Fruit fly (Drosophila melanogaster): ENCODE data around the gene rod.

rod gene

dm6 chr3R:31609413-31610054 lies 28.8 kb downstream of the rod start (continued):
- TF ChIP-seq Smox (GFP tag; optimal IDR thresholded peaks at IDR 0.05) (no peak), net (GFP tag; optimal IDR thresholded peaks at IDR 0.05) (peak; percentile 29), acj6 (GFP tag; optimal IDR thresholded peaks at IDR 0.05) (no peak), Eip78C (GFP tag) (peak; percentile 65), Sox15 (GFP tag; optimal IDR thresholded peaks at IDR 0.05) (no peak), CG6276 (GFP tag; optimal IDR thresholded peaks at IDR 0.05) (no peak), CG11902 (GFP tag; optimal IDR thresholded peaks at IDR 0.05) (no peak), Hr39 (GFP tag; optimal IDR thresholded peaks at IDR 0.05) (no peak), vri (GFP tag; optimal IDR thresholded peaks at IDR 0.05) (peak; percentile 62), CG11294 (GFP tag; IDR thresholded peaks at IDR 0.05) (no peak)

dm6 chr3R:31610639-31611594 lies 30.2 kb downstream of the rod start, which contains the start of gene Med:
Med (plus strand) TSS chr3R:31611046.
- TF ChIP-seq esn (GFP tag; optimal IDR thresholded peaks at IDR 0.05) (peak; percentile 6), salr (GFP tag; optimal IDR thresholded peaks at IDR 0.05) (peak in 1 of 2 experiments; percentile 27), Lpt (GFP tag; optimal IDR thresholded peaks at IDR 0.05) (peak; percentile 52), Eip78C (GFP tag) (peak; percentile 74), CG6854 (GFP tag; optimal IDR thresholded peaks at IDR 0.05) (peak; percentile 19), achi (GFP tag; optimal IDR thresholded peaks at IDR 0.05) (no peak), CG9139 (GFP tag; optimal IDR thresholded peaks at IDR 0.05) (no peak), CG6276 (GFP tag; optimal IDR thresholded peaks at IDR 0.05) (peak; percentile 31), fd85E (GFP tag; optimal IDR thresholded peaks at IDR 0.05) (no peak), Sox102F (GFP tag; optimal IDR thresholded peaks at IDR 0.05) (no peak), CG10669 (GFP tag; optimal IDR thresholded peaks at IDR 0.05) (peak; percentile 17), pdm3 (GFP tag; optimal IDR thresholded peaks at IDR 0.05) (no peak), fkh (GFP tag; optimal IDR thresholded peaks at IDR 0.05) (no peak), Gug (GFP tag; IDR thresholded peaks at IDR 0.05) (no peak), CG1621 (tag; optimal IDR thresholded peaks at IDR 0.05) (peak; percentile 63), Smox (GFP tag; optimal IDR thresholded peaks at IDR 0.05) (no peak), dac (GFP tag; optimal IDR thresholded peaks at IDR 0.05) (no peak), Blimp-1 (GFP tag; optimal IDR thresholded peaks at IDR 0.05) (no peak), CG8119 (GFP tag; IDR thresholded peaks at IDR 0.05) (no peak), dsx (GFP tag; optimal IDR thresholded peaks at IDR 0.05; ENCODE audit: poor library complexity, severe bottlenecking) (peak; percentile 84), CG3032 (tag; optimal IDR thresholded peaks at IDR 0.05) (peak; percentile 25), Ets96B (tag; optimal IDR thresholded peaks at IDR 0.05) (peak; percentile 14), CG6808 (GFP tag; optimal IDR thresholded peaks at IDR 0.05) (peak; percentile 25), Hr38 (GFP tag; optimal IDR thresholded peaks at IDR 0.05) (no peak), CG32006 (GFP tag; optimal IDR thresholded peaks at IDR 0.05) (peak; percentile 1), Ets21C (GFP tag; optimal IDR thresholded peaks at IDR 0.05) (no peak), CG31627 (GFP tag; optimal IDR thresholded peaks at IDR 0.05) (no peak), acj6 (GFP tag; optimal IDR thresholded peaks at IDR 0.05) (no peak), CG6163 (GFP tag; IDR thresholded peaks at IDR 0.05) (no peak), topi (GFP tag; optimal IDR thresholded peaks at IDR 0.05) (no peak), ss (GFP tag; optimal IDR thresholded peaks at IDR 0.05) (peak; percentile 37 to 45), CG7368 (GFP tag; optimal IDR thresholded peaks at IDR 0.05) (no peak), Eip93F (GFP tag; optimal IDR thresholded peaks at IDR 0.05) (no peak), svp (GFP tag) (peak; percentile 84), Hr39 (GFP tag; optimal IDR thresholded peaks at IDR 0.05) (no peak), spab (GFP tag; optimal IDR thresholded peaks at IDR 0.05) (peak; percentile 9), CG15336 (GFP tag; IDR thresholded peaks at IDR 0.05) (no peak), fd59A (GFP tag; optimal IDR thresholded peaks at IDR 0.05) (no peak), CG11294 (GFP tag; IDR thresholded peaks at IDR 0.05) (no peak), Hr4 (GFP tag; optimal IDR thresholded peaks at IDR 0.05) (no peak), CG10631 (GFP tag; optimal IDR thresholded peaks at IDR 0.05) (no peak), CG8319 (GFP tag; optimal IDR thresholded peaks at IDR 0.05) (no peak)
